Worm (Caenorhabditis elegans) whole organism, dauer: Measurements from ENCODE around the gene Y39B6A.30.

Experiments
- unc-62 ChIP-seq: sonication (generic microtip); optimal IDR thresholded peaks from 2 replicates; lab custom pipeline; 2017; ENCODE audit warnings: missing biosample characterization, missing genetic modification reagents, missing genetic modification characterization

Y39B6A.30 gene

DNA sequence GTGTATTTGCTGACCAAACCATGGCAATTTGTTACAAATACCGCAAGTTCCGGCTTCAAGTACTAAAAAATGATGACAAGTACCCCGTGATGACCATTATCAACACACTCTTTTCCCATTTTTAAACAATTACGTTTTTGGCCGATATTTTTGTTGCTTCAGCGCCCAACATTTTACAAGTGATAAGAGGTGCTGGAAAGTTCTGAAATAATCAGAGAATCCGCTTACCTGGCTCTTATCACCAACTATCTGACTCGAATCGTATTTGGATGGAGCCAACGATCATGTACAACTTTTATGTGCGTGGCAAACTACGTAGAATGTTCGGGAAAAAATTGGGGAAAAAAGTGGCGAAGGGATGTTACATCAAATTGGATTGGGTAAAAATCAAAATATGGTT is 38.9 kb downstream of the Y39B6A.30 start:
- no peak for TF ChIP-seq unc-62 (GFP tag; lab: Kevin White, UChicago)

DNA sequence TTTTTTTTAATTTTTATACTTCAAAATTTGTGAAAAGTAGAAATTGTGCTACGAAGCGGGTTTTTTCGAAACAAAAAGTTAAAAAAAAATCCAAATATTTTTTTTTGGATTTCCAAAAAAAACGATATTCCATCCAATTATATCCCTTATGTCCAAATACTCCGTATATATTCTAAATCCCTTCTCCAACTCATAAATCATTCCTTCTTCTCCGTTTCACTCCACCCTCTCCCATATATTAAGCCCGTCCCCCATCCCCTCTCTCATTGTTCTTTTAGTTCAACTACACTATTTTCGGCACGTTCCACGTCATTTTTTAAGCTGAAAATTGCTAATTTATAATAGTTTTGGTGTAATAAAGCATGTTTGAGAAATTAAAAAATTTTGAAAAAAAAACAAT is 43.2 kb downstream of the Y39B6A.30 start:
- TF ChIP-seq unc-62 (GFP tag; lab: Kevin White, UChicago) = no peak

DNA sequence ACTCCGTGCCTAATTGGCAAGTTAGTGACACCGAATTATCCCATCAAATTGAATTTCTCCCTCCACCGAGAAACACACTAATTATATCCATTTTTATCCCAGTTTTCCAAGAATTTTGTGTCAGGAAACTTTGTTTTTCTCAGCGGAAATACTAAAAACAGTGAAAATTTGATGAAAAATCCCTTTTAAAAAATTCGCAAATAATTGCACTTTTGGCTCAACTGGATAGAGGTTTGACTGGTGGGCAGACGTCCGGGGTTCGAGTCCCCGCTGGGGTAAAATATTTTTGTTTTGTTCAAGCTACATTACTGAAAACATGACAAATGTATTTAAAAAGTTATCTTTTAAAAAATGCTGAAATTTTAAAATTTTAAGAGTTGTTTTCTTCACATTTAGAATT is 43.7 kb downstream of the Y39B6A.30 start:
- no peak for TF ChIP-seq unc-62 (GFP tag; lab: Kevin White, UChicago)

DNA sequence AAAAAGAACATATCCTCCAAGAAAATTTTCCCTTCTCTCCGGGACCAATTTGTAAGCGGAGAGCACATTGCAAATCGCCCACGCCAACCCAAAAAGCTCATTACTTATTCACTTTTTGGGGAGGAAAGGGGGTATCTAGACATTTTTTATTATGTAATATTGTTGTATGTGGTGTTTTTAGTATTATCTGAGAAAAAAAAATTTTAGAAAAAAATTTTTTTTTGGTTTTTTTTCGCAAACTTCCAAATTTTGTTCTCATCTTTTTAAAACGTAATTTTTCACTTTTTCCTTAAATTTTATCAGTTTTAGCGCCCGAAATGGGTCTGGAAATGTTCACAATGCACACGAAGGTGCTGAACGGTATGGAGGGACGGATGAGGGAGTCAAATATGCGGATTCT is 45.5 kb downstream of the Y39B6A.30 start, which contains the start of gene twk-46:
TSS of gene twk-46 (plus strand) at position 301 of the 400 bp plus-strand sequence.
- no peak for TF ChIP-seq unc-62 (GFP tag; lab: Kevin White, UChicago)

DNA sequence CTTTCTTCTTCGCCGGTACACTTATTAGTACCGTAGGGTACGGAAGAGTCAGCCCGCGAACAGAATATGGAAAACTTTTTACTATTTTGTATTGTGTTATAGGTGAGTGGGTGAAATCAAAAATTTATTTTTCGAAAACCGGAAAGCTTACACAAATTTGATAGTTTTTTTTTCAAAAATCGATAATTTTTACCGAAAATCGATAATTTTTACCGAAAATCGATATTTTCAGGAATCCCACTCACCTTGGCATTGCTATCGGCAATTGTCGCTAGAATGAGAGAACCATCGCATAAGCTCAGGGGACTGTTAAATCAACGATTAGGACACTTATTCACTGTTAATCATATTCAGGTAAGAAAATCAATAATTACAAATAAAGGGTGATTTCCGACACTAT is 49.0 kb downstream of the Y39B6A.30 start:
- no peak for TF ChIP-seq unc-62 (GFP tag; lab: Kevin White, UChicago)

DNA sequence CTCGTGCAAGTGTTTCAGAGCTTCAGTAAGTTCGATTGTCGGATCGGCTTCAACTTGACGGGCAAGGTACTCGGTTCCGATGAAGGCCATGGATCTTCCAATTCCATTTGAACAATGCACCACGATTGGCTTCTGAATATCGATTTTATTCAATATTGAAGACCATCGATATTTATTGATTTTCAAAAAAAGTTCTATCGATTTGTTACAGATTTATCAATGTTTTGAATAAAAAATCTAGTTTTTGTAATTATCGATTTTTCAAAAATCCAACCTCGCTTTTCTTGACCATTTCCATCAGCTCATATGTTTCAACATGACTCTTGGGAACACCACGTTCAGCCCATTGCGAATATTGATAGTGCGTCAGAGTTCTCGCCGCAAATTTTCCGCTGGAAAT is 54.5 kb downstream of the Y39B6A.30 start:
- TF ChIP-seq unc-62 (GFP tag; lab: Kevin White, UChicago) = no peak
